Worm (Caenorhabditis elegans) whole organism, L2 larva: Measurements from ENCODE around the gene mes-1.

ENCODE experiments used
- C34F6.9 ChIP-seq: fragments of 150-350 bp; optimal IDR thresholded peaks from 2 replicates; lab custom pipeline; 2014; ENCODE audit warnings: missing biosample characterization, missing genetic modification characterization
- F13H6.1 ChIP-seq: sonication (generic microtip); optimal IDR thresholded peaks from 2 replicates; lab custom pipeline; 2016; ENCODE audit warnings: missing genetic modification characterization, missing compliant biosample characterization
- R02D3.7 ChIP-seq: fragments of 150-350 bp; optimal IDR thresholded peaks from 2 replicates; lab custom pipeline; 2014; ENCODE audit warnings: missing biosample characterization, missing genetic modification characterization
- ceh-82 ChIP-seq: fragments of 150-350 bp; optimal IDR thresholded peaks from 2 replicates; lab custom pipeline; 2014; ENCODE audit warnings: missing biosample characterization, missing genetic modification characterization
- dmd-4 ChIP-seq: sonication (generic microtip); optimal IDR thresholded peaks from 2 replicates; lab custom pipeline; 2017; ENCODE audit warnings: missing biosample characterization, missing genetic modification characterization
- lin-39 ChIP-seq: fragments of 150-350 bp; optimal IDR thresholded peaks from 2 replicates; lab custom pipeline; 2014; ENCODE audit warnings: missing biosample characterization, missing genetic modification reagents, missing genetic modification characterization
- nhr-10 ChIP-seq: sonication (generic microtip); optimal IDR thresholded peaks from 2 replicates; lab custom pipeline; 2017; ENCODE audit warnings: missing biosample characterization, missing genetic modification characterization
- nhr-11 ChIP-seq: fragments of 150-350 bp; optimal IDR thresholded peaks from 2 replicates; lab custom pipeline; 2014; ENCODE audit warnings: missing biosample characterization, missing genetic modification characterization
- nhr-23 ChIP-seq: fragments of 150-350 bp; optimal IDR thresholded peaks from 2 replicates; lab custom pipeline; 2014; ENCODE audit warnings: missing biosample characterization, missing genetic modification reagents, missing genetic modification characterization
- ztf-11 ChIP-seq: sonication (generic microtip); optimal IDR thresholded peaks from 2 replicates; lab custom pipeline; 2017; ENCODE audit warnings: missing biosample characterization, missing genetic modification characterization

DNA sequence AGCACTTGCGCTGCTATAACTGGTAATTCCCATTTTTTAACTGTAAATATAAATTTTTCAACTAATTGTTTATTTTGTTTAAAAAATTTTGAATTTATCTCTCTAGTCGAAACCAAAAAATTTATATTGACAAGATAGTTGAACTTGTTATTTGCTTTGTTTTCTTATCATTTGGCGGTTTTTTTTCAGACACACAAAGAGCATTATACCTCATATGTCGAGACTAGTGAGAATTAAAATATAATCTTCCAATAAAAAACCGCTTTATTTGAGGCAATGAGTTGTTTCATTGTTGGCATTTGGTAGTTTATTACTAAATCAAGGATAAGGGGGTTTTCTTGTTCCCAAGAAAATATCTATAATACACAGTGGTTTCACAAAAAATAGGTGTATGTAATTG is 50.9 kb downstream of the mes-1 start:
- TF ChIP-seq R02D3.7 (tag; lab: Kevin White, UChicago) = no peak
- no peak for TF ChIP-seq nhr-11
- TF ChIP-seq lin-39 (tag; lab: Kevin White, UChicago) = no peak
- no peak for TF ChIP-seq nhr-23 (tag; lab: Kevin White, UChicago)
- TF ChIP-seq nhr-10 = no peak
- no peak for TF ChIP-seq dmd-4 (tag; lab: Kevin White, UChicago)
- no peak for TF ChIP-seq ceh-82 (tag; lab: Kevin White, UChicago)
- no peak for TF ChIP-seq C34F6.9 (tag; lab: Kevin White, UChicago)
- no peak for TF ChIP-seq F13H6.1 (tag; lab: Kevin White, UChicago)
- TF ChIP-seq ztf-11 (tag; lab: Kevin White, UChicago) = no peak
